Worm (Caenorhabditis elegans) whole organism, L4/young adult: ENCODE data around the gene C45G9.4.

Experiments
- W03F9.2 ChIP-seq: fragments of 150-350 bp; optimal IDR thresholded peaks from 2 replicates; lab custom pipeline; 2014; ENCODE audit warnings: missing biosample characterization, missing genetic modification characterization
- dao-5 ChIP-seq: sonication (generic microtip); optimal IDR thresholded peaks from 2 replicates; lab custom pipeline; 2016; ENCODE audit warnings: missing genotype, missing genetic modification characterization, moderate library complexity, missing compliant biosample characterization
- him-1 ChIP-seq: sonication (generic microtip); optimal IDR thresholded peaks from 2 replicates; lab custom pipeline; 2016; ENCODE audit warnings: missing genotype, missing genetic modification reagents, missing genetic modification characterization, missing compliant biosample characterization

- no peak for TF ChIP-seq him-1
- TF ChIP-seq dao-5 (tag; lab: Kevin White, UChicago), result no peak
- TF ChIP-seq W03F9.2 (tag; lab: Kevin White, UChicago), result no peak
Measured at ce11 chrIII:5107959-5108358, 45.5 kb downstream of the C45G9.4 start.
